Worm (Caenorhabditis elegans) whole organism, L4/young adult: ENCODE data around the gene Y42A5A.5.

ENCODE experiments used
- W03F9.2 ChIP-seq: fragments of 150-350 bp; optimal IDR thresholded peaks from 2 replicates; lab custom pipeline; 2014; ENCODE audit warnings: missing biosample characterization, missing genetic modification characterization
- dao-5 ChIP-seq: sonication (generic microtip); optimal IDR thresholded peaks from 2 replicates; lab custom pipeline; 2016; ENCODE audit warnings: missing genotype, missing genetic modification characterization, moderate library complexity, missing compliant biosample characterization
- him-1 ChIP-seq: sonication (generic microtip); optimal IDR thresholded peaks from 2 replicates; lab custom pipeline; 2016; ENCODE audit warnings: missing genotype, missing genetic modification reagents, missing genetic modification characterization, missing compliant biosample characterization

ce11 chrV:11095873-11096272 lies 13.7 kb downstream of the Y42A5A.5 start, which contains the start of gene Y42A5A.3:
- TF ChIP-seq dao-5 (tag; lab: Kevin White, UChicago) = no peak
- no peak for TF ChIP-seq W03F9.2 (tag; lab: Kevin White, UChicago)
- TF ChIP-seq him-1 = no peak
